Fruit fly (Drosophila melanogaster): ENCODE data around the gene CG31921.

dm6 chr2L:321148-321547 is 11.0 kb downstream of the CG31921 start, which contains the start of gene CG11911:
- TF ChIP-seq h (optimal IDR thresholded peaks at IDR 0.05) (no peak), Myc (optimal IDR thresholded peaks at IDR 0.05) (no peak), Sin3A (optimal IDR thresholded peaks at IDR 0.05) (no peak), psq (optimal IDR thresholded peaks at IDR 0.05) (no peak), ttk (optimal IDR thresholded peaks at IDR 0.05) (no peak), insv (optimal IDR thresholded peaks at IDR 0.05) (no peak)
